Worm (Caenorhabditis elegans) whole organism, midembryonic: Measurements from ENCODE around the gene F17C8.6.

Source experiments
- cog-1 ChIP-seq: sonication (generic microtip); optimal IDR thresholded peaks from 2 replicates; lab custom pipeline; 2016; ENCODE audit warnings: missing genetic modification characterization, missing compliant biosample characterization
- flt-1 ChIP-seq: fragments of 200-800 bp; sonication (Bioruptor generic); IDR thresholded peaks from 2 replicates; pipeline ENCODE4 v1.3.6; 2022; ENCODE audit warnings: missing genetic modification characterization, missing compliant biosample characterization
- tab-1 ChIP-seq: fragments of 200-800 bp; sonication (Bioruptor generic); IDR thresholded peaks from 2 replicates; pipeline ENCODE4 v1.3.6; 2022; ENCODE audit warnings: missing genetic modification characterization, missing compliant biosample characterization
- ztf-29 ChIP-seq: fragments of 200-800 bp; sonication (Bioruptor generic); IDR thresholded peaks from 2 replicates; pipeline ENCODE4 v1.3.6; 2022; ENCODE audit warnings: missing genetic modification reagents, missing genetic modification characterization, missing compliant biosample characterization

ce11 chrIII:4778003-4778402, 32.2 kb upstream of the F17C8.6 start, which contains the start of gene B0393.7:
- TF ChIP-seq tab-1 (GFP tag; lab: Robert Waterston, UW) (no peak), cog-1 (tag; lab: Kevin White, UChicago) (no peak), flt-1 (GFP tag; lab: Robert Waterston, UW) (no peak), ztf-29 (GFP tag; lab: Robert Waterston, UW) (no peak)
